Worm (Caenorhabditis elegans) whole organism, L2 larva: ENCODE measurements around the gene T24C12.4.
A peak's percentile ranks its signal among the peaks of the same experiment; 100 is the strongest.

Experiments
- C34F6.9 ChIP-seq: fragments of 150-350 bp; optimal IDR thresholded peaks from 2 replicates; lab custom pipeline; 2014; ENCODE audit warnings: missing biosample characterization, missing genetic modification characterization
- F13H6.1 ChIP-seq: sonication (generic microtip); optimal IDR thresholded peaks from 2 replicates; lab custom pipeline; 2016; ENCODE audit warnings: missing genetic modification characterization, missing compliant biosample characterization
- Y55F3AM.14 ChIP-seq: fragments of 200-800 bp; sonication (Bioruptor generic); optimal IDR thresholded peaks from 2 replicates; lab custom pipeline; 2018; ENCODE audit warnings: mild to moderate bottlenecking, missing genetic modification characterization, missing compliant biosample characterization
- ZK546.5 ChIP-seq: sonication (generic microtip); optimal IDR thresholded peaks from 2 replicates; lab custom pipeline; 2017; ENCODE audit warnings: missing biosample characterization, missing genetic modification characterization
- alr-1 ChIP-seq: fragments of 150-350 bp; optimal IDR thresholded peaks from 2 replicates; lab custom pipeline; 2014; ENCODE audit warnings: missing biosample characterization, missing genetic modification characterization
- aly-2 ChIP-seq: fragments of 150-350 bp; optimal IDR thresholded peaks from 2 replicates; lab custom pipeline; 2014; ENCODE audit warnings: missing biosample characterization, missing genetic modification characterization
- blmp-1 ChIP-seq: sonication (generic microtip); optimal IDR thresholded peaks from 2 replicates; lab custom pipeline; 2017; ENCODE audit warnings: missing genetic modification characterization, mild to moderate bottlenecking, missing compliant biosample characterization, antibody characterized with exemption, moderate library complexity; ENCODE audit not compliant: insufficient read depth
- ceh-16 ChIP-seq: fragments of 150-350 bp; optimal IDR thresholded peaks from 2 replicates; lab custom pipeline; 2014; ENCODE audit warnings: missing biosample characterization, missing genetic modification characterization
- ceh-82 ChIP-seq: fragments of 150-350 bp; optimal IDR thresholded peaks from 2 replicates; lab custom pipeline; 2014; ENCODE audit warnings: missing biosample characterization, missing genetic modification characterization
- crh-2 ChIP-seq: sonication (generic microtip); optimal IDR thresholded peaks from 2 replicates; lab custom pipeline; 2017; ENCODE audit warnings: missing biosample characterization, missing genetic modification characterization
- dmd-4 ChIP-seq: sonication (generic microtip); optimal IDR thresholded peaks from 2 replicates; lab custom pipeline; 2017; ENCODE audit warnings: missing biosample characterization, missing genetic modification characterization
- elt-3 ChIP-seq: sonication (generic microtip); optimal IDR thresholded peaks from 2 replicates; lab custom pipeline; 2017; ENCODE audit warnings: missing biosample characterization, missing genetic modification characterization
- fos-1 ChIP-seq: fragments of 150-350 bp; optimal IDR thresholded peaks from 2 replicates; lab custom pipeline; 2014; ENCODE audit warnings: missing biosample characterization, missing genetic modification characterization
- gmeb-1 ChIP-seq: fragments of 150-350 bp; optimal IDR thresholded peaks from 2 replicates; lab custom pipeline; 2014; ENCODE audit warnings: missing biosample characterization, missing genetic modification characterization
- lin-11 ChIP-seq: fragments of 150-350 bp; sonication (generic microtip); optimal IDR thresholded peaks from 2 replicates; lab custom pipeline; 2014; ENCODE audit warnings: missing biosample characterization, missing genetic modification characterization, inconsistent platforms, mixed read lengths
- lin-13 ChIP-seq: fragments of 150-350 bp; optimal IDR thresholded peaks from 2 replicates; lab custom pipeline; 2014; ENCODE audit warnings: missing biosample characterization, missing genetic modification reagents, missing genetic modification characterization
- lsy-2 ChIP-seq, 2 experiments: fragments of 150-350 bp in 1 of 2; sonication (generic microtip) in 1 of 2; optimal IDR thresholded peaks; 2 replicates each; lab custom pipeline; 2014 to 2017; ENCODE audit warnings: missing biosample characterization in 2 of 2, missing genetic modification characterization in 2 of 2
- mab-5 ChIP-seq: fragments of 150-350 bp; optimal IDR thresholded peaks from 2 replicates; lab custom pipeline; 2014; ENCODE audit warnings: missing biosample characterization, missing genetic modification characterization
- mbf-1 ChIP-seq: sonication (generic microtip); optimal IDR thresholded peaks from 2 replicates; lab custom pipeline; 2017; ENCODE audit warnings: missing biosample characterization, missing genetic modification characterization
- mdl-1 ChIP-seq, 2 experiments: fragments of 150-350 bp in 1 of 2; sonication (generic microtip) in 1 of 2; optimal IDR thresholded peaks; 2 replicates each; lab custom pipeline; 2017; ENCODE audit warnings: missing biosample characterization in 2 of 2, missing genetic modification characterization in 2 of 2
- nhr-11 ChIP-seq: fragments of 150-350 bp; optimal IDR thresholded peaks from 2 replicates; lab custom pipeline; 2014; ENCODE audit warnings: missing biosample characterization, missing genetic modification characterization
- nhr-12 ChIP-seq: fragments of 150-350 bp; optimal IDR thresholded peaks from 2 replicates; lab custom pipeline; 2014; ENCODE audit warnings: missing biosample characterization, missing genetic modification characterization
- nhr-129 ChIP-seq: fragments of 150-350 bp; optimal IDR thresholded peaks from 2 replicates; lab custom pipeline; 2014; ENCODE audit warnings: missing biosample characterization, missing genetic modification characterization
- nhr-21 ChIP-seq: fragments of 150-350 bp; optimal IDR thresholded peaks from 2 replicates; lab custom pipeline; 2014; ENCODE audit warnings: missing biosample characterization, missing genetic modification characterization
- nhr-23 ChIP-seq: fragments of 150-350 bp; optimal IDR thresholded peaks from 2 replicates; lab custom pipeline; 2014; ENCODE audit warnings: missing biosample characterization, missing genetic modification reagents, missing genetic modification characterization
- nhr-237 ChIP-seq: fragments of 150-350 bp; optimal IDR thresholded peaks from 2 replicates; lab custom pipeline; 2014; ENCODE audit warnings: missing biosample characterization, missing genetic modification characterization
- nhr-25 ChIP-seq: fragments of 150-350 bp; sonication (generic microtip); optimal IDR thresholded peaks from 3 replicates; lab custom pipeline; 2014; ENCODE audit warnings: missing biosample characterization, missing genetic modification characterization
- nhr-6 ChIP-seq: fragments of 150-350 bp; optimal IDR thresholded peaks from 2 replicates; lab custom pipeline; 2014; ENCODE audit warnings: missing biosample characterization, missing genetic modification characterization
- nhr-77 ChIP-seq: fragments of 150-350 bp; optimal IDR thresholded peaks from 2 replicates; lab custom pipeline; 2014; ENCODE audit warnings: missing biosample characterization, missing genetic modification characterization
- sem-4 ChIP-seq: fragments of 150-350 bp; optimal IDR thresholded peaks from 2 replicates; lab custom pipeline; 2014; ENCODE audit warnings: missing biosample characterization, missing genetic modification reagents, missing genetic modification characterization
- sma-3 ChIP-seq: sonication (generic microtip); optimal IDR thresholded peaks from 2 replicates; lab custom pipeline; 2016; ENCODE audit warnings: missing genetic modification reagents, missing genetic modification characterization, missing compliant biosample characterization
- sma-9 ChIP-seq, 2 experiments: fragments of 150-350 bp in 1 of 2; sonication (generic microtip) in 1 of 2; optimal IDR thresholded peaks; 2 replicates each; lab custom pipeline; 2014 to 2016; ENCODE audit warnings: missing genetic modification characterization in 2 of 2, mild to moderate bottlenecking in 1 of 2, missing biosample characterization in 1 of 2, missing compliant biosample characterization in 1 of 2, missing genetic modification reagents in 1 of 2, moderate library complexity in 1 of 2
- snpc-4 ChIP-seq: fragments of 150-350 bp; optimal IDR thresholded peaks from 2 replicates; lab custom pipeline; 2014; ENCODE audit warnings: missing biosample characterization, missing genetic modification characterization
- unc-39 ChIP-seq: fragments of 150-350 bp; optimal IDR thresholded peaks from 2 replicates; lab custom pipeline; 2014; ENCODE audit warnings: missing biosample characterization, missing genetic modification characterization
- unc-55 ChIP-seq: fragments of 150-350 bp; sonication (generic microtip); optimal IDR thresholded peaks from 3 replicates; lab custom pipeline; 2014; ENCODE audit warnings: missing biosample characterization, missing genetic modification reagents, missing genetic modification characterization
- unc-62 ChIP-seq: fragments of 150-350 bp; optimal IDR thresholded peaks from 2 replicates; lab custom pipeline; 2014; ENCODE audit warnings: missing biosample characterization, missing genetic modification reagents, missing genetic modification characterization
- zag-1 ChIP-seq: fragments of 150-350 bp; optimal IDR thresholded peaks from 2 replicates; lab custom pipeline; 2014; ENCODE audit warnings: missing biosample characterization, missing genetic modification characterization
- ztf-11 ChIP-seq: sonication (generic microtip); optimal IDR thresholded peaks from 2 replicates; lab custom pipeline; 2017; ENCODE audit warnings: missing biosample characterization, missing genetic modification characterization
- ztf-4 ChIP-seq: fragments of 150-350 bp; optimal IDR thresholded peaks from 2 replicates; lab custom pipeline; 2014; ENCODE audit warnings: missing biosample characterization, missing genetic modification characterization

The T24C12.4 gene

DNA sequence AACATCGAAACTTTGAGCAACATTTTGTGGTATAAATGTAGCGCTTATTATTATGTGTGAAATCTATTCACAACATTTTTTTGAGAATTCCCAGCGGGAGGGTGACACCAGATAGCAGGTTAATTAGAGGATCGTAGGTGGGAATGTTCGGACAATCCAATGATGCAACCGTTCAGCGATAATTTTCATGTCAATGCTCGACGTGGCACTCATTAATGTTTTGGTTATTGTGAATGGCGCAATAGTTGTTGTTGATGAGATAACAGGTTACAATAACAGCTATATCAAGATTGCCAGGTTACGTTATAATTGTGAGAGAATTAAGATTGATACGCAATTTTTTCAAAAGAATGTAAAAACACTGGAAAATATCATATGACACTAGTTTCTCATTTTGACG is 26.5 kb upstream of the T24C12.4 start:
- no peak for TF ChIP-seq sma-9 (GFP tag; optimal IDR thresholded peaks at IDR 0.05; lab: Kevin White, UChicago)
- no peak for TF ChIP-seq sma-9 (tag; optimal IDR thresholded peaks at IDR 0.05; lab: Kevin White, UChicago)
- no peak for TF ChIP-seq gmeb-1
- no peak for TF ChIP-seq crh-2 (tag; lab: Kevin White, UChicago)
- no peak for TF ChIP-seq fos-1 (tag; lab: Kevin White, UChicago)
- no peak for TF ChIP-seq nhr-237 (tag; lab: Kevin White, UChicago)

- TF ChIP-seq unc-62 (GFP tag; lab: Kevin White, UChicago) (no peak), Y55F3AM.14 (GFP tag; lab: Kevin White, UChicago) (no peak)
- TF ChIP-seq, all 48 proteins: peak for 0
These were observed 24.7 kb upstream of the T24C12.4 start, which contains the start of gene lin-32 for ce11 chrX:2229305-2230172. Gene lin-32 (minus strand): TSS chrX:2230122.

DNA sequence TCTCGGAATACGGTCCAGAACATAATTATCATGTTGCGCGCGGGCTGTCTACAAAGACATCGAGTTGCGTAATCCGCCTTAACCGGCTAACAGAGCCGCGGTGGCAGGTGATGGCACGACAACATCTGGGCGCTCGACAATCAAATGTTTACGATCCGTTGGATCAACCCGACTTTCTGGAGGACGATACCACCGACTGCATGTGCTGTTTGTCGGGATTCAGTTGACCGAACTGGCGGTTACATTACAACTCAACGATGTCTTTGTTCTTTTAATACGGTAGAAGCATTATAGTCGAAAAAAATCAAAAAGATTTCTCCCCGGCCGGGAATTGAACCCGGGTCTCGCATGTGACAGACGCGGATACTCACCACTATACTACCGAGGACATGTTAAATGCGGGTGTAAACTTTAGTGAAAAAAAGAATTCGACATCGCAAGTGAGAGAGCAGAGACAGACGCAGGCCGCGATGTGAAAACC is 22.1 kb upstream of the T24C12.4 start:
- TF ChIP-seq ceh-82 (tag; lab: Kevin White, UChicago) = no peak
- TF ChIP-seq mab-5 (tag; lab: Kevin White, UChicago) = no peak
- no peak for TF ChIP-seq ceh-16 (tag; lab: Kevin White, UChicago)
- TF ChIP-seq crh-2 (tag; lab: Kevin White, UChicago) = peak; percentile 71
- peak; percentile 77 for TF ChIP-seq nhr-129
- TF ChIP-seq dmd-4 = no peak
- no peak for TF ChIP-seq alr-1 (tag; lab: Kevin White, UChicago)
- TF ChIP-seq ZK546.5 (tag; lab: Kevin White, UChicago) = no peak
- TF ChIP-seq lsy-2 (tag; optimal IDR thresholded peaks at IDR 0.05; lab: Kevin White, UChicago) = peak; percentile 53 to 66
- peak; percentile 69 for TF ChIP-seq lin-11 (tag; lab: Kevin White, UChicago)
- TF ChIP-seq lin-13 (GFP tag; lab: Kevin White, UChicago) = peak; percentile 70
- TF ChIP-seq nhr-23 = no peak
- no peak for TF ChIP-seq blmp-1 (tag; lab: Kevin White, UChicago)
- TF ChIP-seq ztf-11 (tag; lab: Kevin White, UChicago) = no peak
- TF ChIP-seq fos-1 (tag; lab: Kevin White, UChicago) = peak; percentile 38
- TF ChIP-seq mbf-1 (tag; lab: Kevin White, UChicago) = no peak
- TF ChIP-seq nhr-25 (tag; lab: Kevin White, UChicago) = peak; percentile 41
- TF ChIP-seq nhr-11 (tag; lab: Kevin White, UChicago) = no peak
- TF ChIP-seq sem-4 (tag; lab: Kevin White, UChicago) = peak; percentile 24
- TF ChIP-seq sma-9 (GFP tag; optimal IDR thresholded peaks at IDR 0.05; lab: Kevin White, UChicago) = peak; percentile 81
- no peak for TF ChIP-seq sma-9 (tag; optimal IDR thresholded peaks at IDR 0.05; lab: Kevin White, UChicago)
- TF ChIP-seq F13H6.1 (tag; lab: Kevin White, UChicago) = peak; percentile 54
- peak; percentile 76 for TF ChIP-seq nhr-21 (tag; lab: Kevin White, UChicago)
- no peak for TF ChIP-seq nhr-12 (tag; lab: Kevin White, UChicago)
- TF ChIP-seq unc-55 (GFP tag; lab: Kevin White, UChicago) = peak; percentile 76
- peak; percentile 50 for TF ChIP-seq Y55F3AM.14 (GFP tag; lab: Kevin White, UChicago)
- no peak for TF ChIP-seq unc-39
- TF ChIP-seq mdl-1 (tag; optimal IDR thresholded peaks at IDR 0.05; lab: Kevin White, UChicago) = peak in 1 of 2 experiments; percentile 26
- TF ChIP-seq C34F6.9 (tag; lab: Kevin White, UChicago) = peak; percentile 55
- no peak for TF ChIP-seq nhr-77 (tag; lab: Kevin White, UChicago)
- peak; percentile 48 for TF ChIP-seq snpc-4 (tag; lab: Kevin White, UChicago)
- no peak for TF ChIP-seq aly-2
- TF ChIP-seq sma-3 = peak; percentile 55
- peak; percentile 22 for TF ChIP-seq nhr-6 (tag; lab: Kevin White, UChicago)
- peak; percentile 44 for TF ChIP-seq gmeb-1
- no peak for TF ChIP-seq ztf-4 (tag; lab: Kevin White, UChicago)
- no peak for TF ChIP-seq elt-3 (tag; lab: Kevin White, UChicago)
- peak; percentile 44 for TF ChIP-seq zag-1 (tag; lab: Kevin White, UChicago)
- TF ChIP-seq, all 48 proteins: peak for 20
